Worm (Caenorhabditis elegans): ENCODE results near the gene M04G7.5.

- no peak for TF ChIP-seq dao-5 (tag; optimal IDR thresholded peaks at IDR 0.05)
- no peak for TF ChIP-seq him-1 (tag; optimal IDR thresholded peaks at IDR 0.05)
Measured at ce11 chrIV:425995-426394, 28.9 kb upstream of the M04G7.5 start, which contains the start of gene garr-1.

Measured in whole organism, L4/young adult.